Worm (Caenorhabditis elegans) whole organism, midembryonic: Measurements from ENCODE around the gene C18A11.2.

Experiments used
- T22C8.4 ChIP-seq: fragments of 200-800 bp; sonication (Bioruptor generic); IDR thresholded peaks from 2 replicates; pipeline ENCODE4 v1.3.6; 2022; ENCODE audit warnings: missing genetic modification characterization, missing compliant biosample characterization
- cog-1 ChIP-seq: sonication (generic microtip); optimal IDR thresholded peaks from 2 replicates; lab custom pipeline; 2016; ENCODE audit warnings: missing genetic modification characterization, missing compliant biosample characterization
- flt-1 ChIP-seq: fragments of 200-800 bp; sonication (Bioruptor generic); IDR thresholded peaks from 2 replicates; pipeline ENCODE4 v1.3.6; 2022; ENCODE audit warnings: missing genetic modification characterization, missing compliant biosample characterization
- klf-2 ChIP-seq: fragments of 200-800 bp; sonication (Bioruptor generic); conservative IDR thresholded peaks from 2 replicates; pipeline ENCODE4 v1.3.6; 2022; ENCODE audit warnings: missing genetic modification reagents, missing genetic modification characterization, missing compliant biosample characterization
- med-1 ChIP-seq: sonication (generic microtip); optimal IDR thresholded peaks from 2 replicates; lab custom pipeline; 2017; ENCODE audit warnings: missing genetic modification characterization, mild to moderate bottlenecking, missing compliant biosample characterization, antibody characterized with exemption, missing genetic modification reagents; ENCODE audit not compliant: insufficient read depth
- ref-1 ChIP-seq: fragments of 200-800 bp; sonication (Bioruptor generic); conservative IDR thresholded peaks from 2 replicates; pipeline ENCODE4 v1.3.6; 2022; ENCODE audit warnings: missing genetic modification reagents, missing genetic modification characterization, missing compliant biosample characterization
- tab-1 ChIP-seq: fragments of 200-800 bp; sonication (Bioruptor generic); IDR thresholded peaks from 2 replicates; pipeline ENCODE4 v1.3.6; 2022; ENCODE audit warnings: missing genetic modification characterization, missing compliant biosample characterization
- ztf-23 ChIP-seq: fragments of 200-800 bp; sonication (Bioruptor generic); IDR thresholded peaks from 2 replicates; pipeline ENCODE4 v1.3.6; 2022; ENCODE audit warnings: missing genetic modification reagents, missing genetic modification characterization, missing compliant biosample characterization
- ztf-29 ChIP-seq: fragments of 200-800 bp; sonication (Bioruptor generic); IDR thresholded peaks from 2 replicates; pipeline ENCODE4 v1.3.6; 2022; ENCODE audit warnings: missing genetic modification reagents, missing genetic modification characterization, missing compliant biosample characterization

DNA sequence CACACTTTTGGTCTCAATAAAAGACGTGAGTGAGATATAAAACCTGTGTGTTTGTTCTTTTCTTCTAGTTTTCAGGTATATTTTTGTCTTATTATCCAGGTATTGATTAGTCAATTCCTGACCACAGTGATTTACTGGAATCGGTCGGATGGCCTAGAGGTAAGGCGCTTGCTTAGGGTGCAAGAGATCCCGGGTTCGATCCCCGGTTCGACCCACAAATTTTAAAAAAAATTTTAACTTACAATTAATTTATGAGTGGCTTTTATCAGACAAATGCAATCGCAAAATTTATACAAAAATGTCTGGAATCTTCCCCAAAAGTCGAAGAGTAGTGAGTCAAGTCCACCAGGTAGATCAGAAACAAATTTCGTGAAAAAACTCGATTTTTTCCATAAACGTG, 30.0 kb upstream of the C18A11.2 start:
- no peak for TF ChIP-seq med-1 (GFP tag; lab: Kevin White, UChicago)
- TF ChIP-seq flt-1 = no peak
- TF ChIP-seq ref-1 (GFP tag; lab: Robert Waterston, UW) = no peak
- no peak for TF ChIP-seq ztf-29 (GFP tag; lab: Robert Waterston, UW)
- no peak for TF ChIP-seq ztf-23 (GFP tag; lab: Robert Waterston, UW)
- no peak for TF ChIP-seq klf-2 (GFP tag; lab: Robert Waterston, UW)
- TF ChIP-seq cog-1 = no peak
- no peak for TF ChIP-seq tab-1 (GFP tag; lab: Robert Waterston, UW)
- TF ChIP-seq T22C8.4 (GFP tag; lab: Robert Waterston, UW) = no peak
